Worm (Caenorhabditis elegans) whole organism, late embryonic: Measurements from ENCODE around the gene Y57G11C.46.

Source experiments
- C08G9.2 ChIP-seq: sonication (generic microtip); optimal IDR thresholded peaks from 2 replicates; lab custom pipeline; 2016; ENCODE audit warnings: mild to moderate bottlenecking, missing genetic modification characterization, moderate library complexity, missing compliant biosample characterization
- C38D4.7 ChIP-seq: fragments of 200-800 bp; sonication (Bioruptor generic); optimal IDR thresholded peaks from 2 replicates; lab custom pipeline; 2018; ENCODE audit warnings: mild to moderate bottlenecking, missing genetic modification characterization, moderate library complexity, missing compliant biosample characterization
- K02D7.2 ChIP-seq: sonication (generic microtip); optimal IDR thresholded peaks from 2 replicates; lab custom pipeline; 2017; ENCODE audit warnings: mild to moderate bottlenecking, missing genetic modification characterization, missing compliant biosample characterization
- Y22D7AL.16 ChIP-seq: sonication (generic microtip); optimal IDR thresholded peaks from 2 replicates; lab custom pipeline; 2016; ENCODE audit warnings: missing genetic modification characterization, missing compliant biosample characterization
- ama-1 ChIP-seq: fragments of 150-350 bp; optimal IDR thresholded peaks from 2 replicates; lab custom pipeline; 2014
- ceh-14 ChIP-seq: sonication (generic microtip); optimal IDR thresholded peaks from 2 replicates; lab custom pipeline; 2016; ENCODE audit warnings: missing genotype, missing genetic modification characterization, missing compliant biosample characterization
- ceh-30 ChIP-seq: fragments of 150-350 bp; optimal IDR thresholded peaks from 2 replicates; lab custom pipeline; 2014; ENCODE audit warnings: missing biosample characterization, missing genetic modification characterization
- ceh-45 ChIP-seq: fragments of 200-800 bp; sonication (Bioruptor generic); IDR thresholded peaks from 2 replicates; pipeline ENCODE4 v1.3.6; 2022; ENCODE audit warnings: missing genetic modification reagents, missing genetic modification characterization, missing compliant biosample characterization
- ceh-48 ChIP-seq: sonication (generic microtip); optimal IDR thresholded peaks from 2 replicates; lab custom pipeline; 2016; ENCODE audit warnings: missing genetic modification characterization, inconsistent platforms, missing compliant biosample characterization
- ceh-6 ChIP-seq: fragments of 200-800 bp; sonication (Bioruptor generic); optimal IDR thresholded peaks from 2 replicates; lab custom pipeline; 2018; ENCODE audit warnings: mild to moderate bottlenecking, missing genetic modification characterization, missing compliant biosample characterization
- ceh-9 ChIP-seq: sonication (generic microtip); optimal IDR thresholded peaks from 2 replicates; lab custom pipeline; 2016; ENCODE audit warnings: mild to moderate bottlenecking, missing genetic modification characterization, inconsistent platforms, missing compliant biosample characterization
- che-1 ChIP-seq: sonication (generic microtip); optimal IDR thresholded peaks from 2 replicates; lab custom pipeline; 2016; ENCODE audit warnings: mild to moderate bottlenecking, missing genetic modification characterization, missing compliant biosample characterization
- dve-1 ChIP-seq: sonication (generic microtip); optimal IDR thresholded peaks from 2 replicates; lab custom pipeline; 2017; ENCODE audit warnings: antibody characterized with exemption, mild to moderate bottlenecking, missing genetic modification characterization, missing compliant biosample characterization
- elt-2 ChIP-seq: sonication (generic microtip); optimal IDR thresholded peaks from 2 replicates; lab custom pipeline; 2016; ENCODE audit warnings: missing genetic modification reagents, missing genetic modification characterization, missing compliant biosample characterization
- ets-4 ChIP-seq: sonication (generic microtip); optimal IDR thresholded peaks from 2 replicates; lab custom pipeline; 2016; ENCODE audit warnings: missing genetic modification characterization, missing compliant biosample characterization
- eyg-1 ChIP-seq: sonication (generic microtip); optimal IDR thresholded peaks from 2 replicates; lab custom pipeline; 2016; ENCODE audit warnings: missing genotype, missing genetic modification characterization, missing compliant biosample characterization
- fax-1 ChIP-seq: sonication (generic microtip); optimal IDR thresholded peaks from 2 replicates; lab custom pipeline; 2016; ENCODE audit warnings: missing genotype, missing genetic modification characterization, missing compliant biosample characterization
- fkh-10 ChIP-seq: fragments of 150-350 bp; optimal IDR thresholded peaks from 2 replicates; lab custom pipeline; 2014; ENCODE audit warnings: missing biosample characterization, missing genetic modification reagents, missing genetic modification characterization
- fkh-6 ChIP-seq: sonication (generic microtip); optimal IDR thresholded peaks from 2 replicates; lab custom pipeline; 2016; ENCODE audit warnings: missing genetic modification characterization, missing compliant biosample characterization
- gmeb-2 ChIP-seq: sonication (generic microtip); optimal IDR thresholded peaks from 2 replicates; lab custom pipeline; 2016; ENCODE audit warnings: missing genetic modification characterization, inconsistent platforms, missing compliant biosample characterization
- hlh-13 ChIP-seq: fragments of 200-800 bp; sonication (Bioruptor generic); optimal IDR thresholded peaks from 2 replicates; lab custom pipeline; 2018; ENCODE audit warnings: mild to moderate bottlenecking, missing genetic modification characterization, missing compliant biosample characterization
- hlh-30 ChIP-seq: sonication (generic microtip); optimal IDR thresholded peaks from 2 replicates; lab custom pipeline; 2017; ENCODE audit warnings: antibody characterized with exemption, missing genetic modification characterization, missing compliant biosample characterization; ENCODE audit not compliant: insufficient read depth
- lim-6 ChIP-seq: sonication (generic microtip); optimal IDR thresholded peaks from 2 replicates; lab custom pipeline; 2016; ENCODE audit warnings: missing genetic modification characterization, missing compliant biosample characterization
- madf-2 ChIP-seq: sonication (generic microtip); optimal IDR thresholded peaks from 2 replicates; lab custom pipeline; 2017; ENCODE audit warnings: missing genetic modification characterization, missing compliant biosample characterization
- mec-3 ChIP-seq: sonication (generic microtip); optimal IDR thresholded peaks from 2 replicates; lab custom pipeline; 2016; ENCODE audit warnings: borderline replicate concordance, missing genetic modification characterization, missing compliant biosample characterization
- nhr-232 ChIP-seq: sonication (generic microtip); optimal IDR thresholded peaks from 2 replicates; lab custom pipeline; 2016; ENCODE audit warnings: missing genetic modification characterization, missing compliant biosample characterization
- npax-4 ChIP-seq: sonication (generic microtip); optimal IDR thresholded peaks from 2 replicates; lab custom pipeline; 2016; ENCODE audit warnings: missing genetic modification characterization, missing compliant biosample characterization
- pax-1 ChIP-seq: fragments of 150-350 bp; optimal IDR thresholded peaks from 2 replicates; lab custom pipeline; 2014; ENCODE audit warnings: missing biosample characterization, missing genetic modification characterization
- pqm-1 ChIP-seq: sonication (generic microtip); optimal IDR thresholded peaks from 2 replicates; lab custom pipeline; 2016; ENCODE audit warnings: missing genetic modification characterization, missing compliant biosample characterization
- pros-1 ChIP-seq: fragments of 150-350 bp; optimal IDR thresholded peaks from 2 replicates; lab custom pipeline; 2014; ENCODE audit warnings: missing biosample characterization, missing genetic modification reagents, missing genetic modification characterization
- sox-4 ChIP-seq: sonication (generic microtip); optimal IDR thresholded peaks from 2 replicates; lab custom pipeline; 2017; ENCODE audit warnings: mild to moderate bottlenecking, missing genetic modification characterization, inconsistent platforms, missing compliant biosample characterization
- syd-9 ChIP-seq: sonication (generic microtip); optimal IDR thresholded peaks from 2 replicates; lab custom pipeline; 2016; ENCODE audit warnings: mild to moderate bottlenecking, missing genetic modification characterization, moderate library complexity, missing compliant biosample characterization
- tbx-2 ChIP-seq: sonication (generic microtip); optimal IDR thresholded peaks from 2 replicates; lab custom pipeline; 2016; ENCODE audit warnings: missing genetic modification characterization, missing compliant biosample characterization
- ttx-3 ChIP-seq: sonication (generic microtip); optimal IDR thresholded peaks from 2 replicates; lab custom pipeline; 2016; ENCODE audit warnings: missing genetic modification reagents, missing genetic modification characterization, missing compliant biosample characterization
- unc-3 ChIP-seq, 2 experiments: fragments of 200-800 bp in 1 of 2; sonication (Bioruptor generic) in 1 of 2; sonication (generic microtip) in 1 of 2; conservative IDR thresholded peaks in 1 of 2; optimal IDR thresholded peaks in 1 of 2; 2 replicates each; pipeline versions ENCODE4 v1.3.6 to Lab custom; 2016 to 2022; ENCODE audit warnings: missing compliant biosample characterization in 2 of 2, missing genetic modification characterization in 2 of 2, missing genetic modification reagents in 1 of 2
- unc-86 ChIP-seq: sonication (generic microtip); optimal IDR thresholded peaks from 2 replicates; lab custom pipeline; 2016; ENCODE audit warnings: missing genetic modification characterization, missing compliant biosample characterization
- zip-5 ChIP-seq: sonication (generic microtip); optimal IDR thresholded peaks from 2 replicates; lab custom pipeline; 2016; ENCODE audit warnings: missing genetic modification characterization, missing compliant biosample characterization

Gene Y57G11C.46

ce11 chrIV:14816288-14816687 lies at the start of gene Y57G11C.46:
Gene Y57G11C.46 (minus strand): TSS chrIV:14816388.
- no peak for TF ChIP-seq ets-4 (tag; lab: Kevin White, UChicago)
- TF ChIP-seq mec-3 (tag; lab: Kevin White, UChicago), result no peak
- TF ChIP-seq pros-1 (tag; lab: Kevin White, UChicago), result no peak
- TF ChIP-seq npax-4, result no peak
- no peak for TF ChIP-seq pax-1 (tag; lab: Kevin White, UChicago)
- TF ChIP-seq fkh-10 (GFP tag; lab: Kevin White, UChicago), result no peak
- TF ChIP-seq fax-1 (tag; lab: Kevin White, UChicago), result no peak
- TF ChIP-seq gmeb-2, result no peak
- TF ChIP-seq hlh-13 (GFP tag; lab: Kevin White, UChicago), result no peak
- no peak for TF ChIP-seq ceh-9

ce11 chrIV:14864529-14864928 lies 48.3 kb upstream of the Y57G11C.46 start:
- TF ChIP-seq zip-5 (no peak), ama-1 (lab: Kevin White, UChicago) (no peak), Y22D7AL.16 (tag; lab: Kevin White, UChicago) (no peak), sox-4 (tag; lab: Kevin White, UChicago) (no peak), ceh-9 (no peak), C38D4.7 (GFP tag; lab: Kevin White, UChicago) (no peak), nhr-232 (tag; lab: Kevin White, UChicago) (no peak)
- TF ChIP-seq, all 69 proteins: peak for 0

- TF ChIP-seq ceh-45 (no peak), elt-2 (tag; lab: Kevin White, UChicago) (no peak), fkh-6 (no peak), C08G9.2 (tag; lab: Kevin White, UChicago) (no peak), lim-6 (tag; lab: Kevin White, UChicago) (no peak), madf-2 (tag; lab: Kevin White, UChicago) (no peak), ceh-6 (GFP tag; lab: Kevin White, UChicago) (no peak), che-1 (no peak), tbx-2 (tag; lab: Kevin White, UChicago) (no peak), pax-1 (tag; lab: Kevin White, UChicago) (no peak), fax-1 (tag; lab: Kevin White, UChicago) (no peak), mec-3 (tag; lab: Kevin White, UChicago) (no peak), hlh-13 (GFP tag; lab: Kevin White, UChicago) (no peak), unc-86 (tag; lab: Kevin White, UChicago) (no peak), ceh-48 (tag; lab: Kevin White, UChicago) (no peak), hlh-30 (tag; lab: Kevin White, UChicago) (no peak), eyg-1 (tag; lab: Kevin White, UChicago) (no peak)
These were observed 47.6 kb upstream of the Y57G11C.46 start for ce11 chrIV:14863772-14864171.

- no peak for TF ChIP-seq ceh-14
- no peak for TF ChIP-seq ceh-30 (tag; lab: Kevin White, UChicago)
- no peak for TF ChIP-seq unc-3 (GFP tag; conservative IDR thresholded peaks at IDR 0.05; lab: Robert Waterston, UW)
- no peak for TF ChIP-seq unc-3 (tag; optimal IDR thresholded peaks at IDR 0.05; lab: Kevin White, UChicago)
- no peak for TF ChIP-seq K02D7.2 (tag; lab: Kevin White, UChicago)
- no peak for TF ChIP-seq ceh-9
- no peak for TF ChIP-seq syd-9
- no peak for TF ChIP-seq ceh-6 (GFP tag; lab: Kevin White, UChicago)
- no peak for TF ChIP-seq hlh-13 (GFP tag; lab: Kevin White, UChicago)
- no peak for TF ChIP-seq pqm-1
- no peak for TF ChIP-seq dve-1 (tag; lab: Kevin White, UChicago)
- TF ChIP-seq ttx-3 (tag; lab: Kevin White, UChicago), result no peak
- TF ChIP-seq C08G9.2 (tag; lab: Kevin White, UChicago), result no peak
- no peak for TF ChIP-seq eyg-1 (tag; lab: Kevin White, UChicago)
- TF ChIP-seq, all 69 proteins: peak for 0
These were observed 46.0 kb upstream of the Y57G11C.46 start, which contains the start of gene Y57G11C.38 for ce11 chrIV:14862147-14862546. Gene Y57G11C.38 (plus strand): TSS chrIV:14862447.
